Fruit fly (Drosophila melanogaster): ENCODE data around the gene CG3528.

The CG3528 gene

DNA sequence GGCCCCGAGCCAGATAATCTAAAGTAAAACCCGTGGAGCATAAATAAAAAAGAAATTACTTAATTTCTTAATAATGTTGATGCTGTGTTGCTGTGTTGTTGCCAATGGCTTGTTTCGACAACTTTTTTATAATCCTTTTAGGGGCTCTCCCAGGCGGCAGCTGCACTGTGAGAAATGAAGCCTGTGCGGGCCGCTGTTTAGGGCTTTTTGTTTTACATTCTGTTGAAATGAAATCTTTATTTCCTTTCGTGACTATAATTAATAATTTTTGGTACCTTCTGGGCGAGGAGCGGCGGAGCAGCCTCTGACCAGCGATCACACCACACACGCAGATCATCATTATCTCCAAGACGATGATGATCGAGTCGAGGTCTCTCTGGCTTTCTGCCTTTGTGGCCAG lies 47.3 kb downstream of the CG3528 start:
- TF ChIP-seq CG15710 (tag; optimal IDR thresholded peaks at IDR 0.05): no peak
- TF ChIP-seq CG32121 (GFP tag; IDR thresholded peaks at IDR 0.05): no peak
- TF ChIP-seq Pif1A (GFP tag; optimal IDR thresholded peaks at IDR 0.05): no peak
- no peak for TF ChIP-seq Snoo (tag; optimal IDR thresholded peaks at IDR 0.05)
- no peak for TF ChIP-seq Ets98B (GFP tag; IDR thresholded peaks at IDR 0.05)
- TF ChIP-seq Pif1B (GFP tag; optimal IDR thresholded peaks at IDR 0.05): no peak
- no peak for TF ChIP-seq CG8159 (tag; optimal IDR thresholded peaks at IDR 0.05)
- TF ChIP-seq CG34367 (tag; optimal IDR thresholded peaks at IDR 0.05): no peak
- no peak for TF ChIP-seq CG17806 (tag; optimal IDR thresholded peaks at IDR 0.05)
- TF ChIP-seq D1 (tag; optimal IDR thresholded peaks at IDR 0.05): no peak
- TF ChIP-seq CG4496 (GFP tag; IDR thresholded peaks at IDR 0.05): no peak
- TF ChIP-seq CG14655 (GFP tag; optimal IDR thresholded peaks at IDR 0.05): no peak
- TF ChIP-seq rn (GFP tag; IDR thresholded peaks at IDR 0.05): no peak
- no peak for TF ChIP-seq CG10348 (GFP tag; IDR thresholded peaks at IDR 0.05)
- no peak for TF ChIP-seq CG13204 (GFP tag; optimal IDR thresholded peaks at IDR 0.05)
- no peak for TF ChIP-seq CG9948 (tag; optimal IDR thresholded peaks at IDR 0.05)
- TF ChIP-seq gl (tag; optimal IDR thresholded peaks at IDR 0.05): no peak

DNA sequence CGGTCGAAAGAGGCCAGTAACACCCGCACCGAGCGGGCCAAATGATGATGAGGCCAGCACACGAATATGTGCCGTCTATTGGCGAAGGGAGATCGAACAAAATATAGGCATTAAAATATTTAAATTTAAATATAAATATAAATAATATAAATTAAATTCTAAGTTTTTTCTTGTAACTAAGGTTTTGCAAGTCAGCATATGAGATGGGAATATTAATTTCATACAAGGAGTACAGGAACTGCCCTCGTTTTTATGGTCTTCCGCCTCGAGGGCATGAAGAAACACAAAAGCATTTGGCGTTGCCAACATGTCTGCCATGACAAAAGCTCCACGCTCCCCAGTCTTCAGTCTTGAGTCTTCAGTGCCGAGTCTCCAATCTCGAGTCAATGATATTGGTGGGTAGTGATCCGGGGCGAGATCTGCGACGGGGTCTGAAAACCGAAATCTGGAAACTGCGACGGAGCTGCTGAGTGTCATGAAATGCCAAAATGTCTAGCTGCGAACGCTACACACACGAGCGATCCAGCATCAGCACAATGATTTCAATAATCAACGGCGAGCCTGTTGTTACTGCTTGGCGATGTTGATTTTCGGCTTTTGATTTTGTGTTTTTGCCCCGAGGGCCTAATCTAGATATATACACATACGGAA lies 50.0 kb downstream of the CG3528 start:
- TF ChIP-seq gl (tag; optimal IDR thresholded peaks at IDR 0.05): no peak
- no peak for TF ChIP-seq CG15710 (tag; optimal IDR thresholded peaks at IDR 0.05)
- no peak for TF ChIP-seq rn (GFP tag; IDR thresholded peaks at IDR 0.05)
- no peak for TF ChIP-seq CG9948 (tag; optimal IDR thresholded peaks at IDR 0.05)
- TF ChIP-seq EcR (GFP tag; optimal IDR thresholded peaks at IDR 0.05): no peak
- TF ChIP-seq Snoo (tag; optimal IDR thresholded peaks at IDR 0.05): no peak
- TF ChIP-seq D1 (tag; optimal IDR thresholded peaks at IDR 0.05): no peak
- TF ChIP-seq CG8159 (tag; optimal IDR thresholded peaks at IDR 0.05): peak; percentile 4
- no peak for TF ChIP-seq Pif1B (GFP tag; optimal IDR thresholded peaks at IDR 0.05)
- TF ChIP-seq CG14655 (GFP tag; optimal IDR thresholded peaks at IDR 0.05): peak; percentile 44
- no peak for TF ChIP-seq CG4496 (GFP tag; IDR thresholded peaks at IDR 0.05)
- TF ChIP-seq CG10348 (GFP tag; IDR thresholded peaks at IDR 0.05): no peak
- no peak for TF ChIP-seq CG13204 (GFP tag; optimal IDR thresholded peaks at IDR 0.05)
- TF ChIP-seq fd96Ca (GFP tag; IDR thresholded peaks at IDR 0.05): no peak
- no peak for TF ChIP-seq CG12605 (GFP tag; IDR thresholded peaks at IDR 0.05)
- no peak for TF ChIP-seq CG32121 (GFP tag; IDR thresholded peaks at IDR 0.05)
- TF ChIP-seq CG17806 (tag; optimal IDR thresholded peaks at IDR 0.05): peak; percentile 5
